Worm (Caenorhabditis elegans): ENCODE results near the gene dnj-20.

DNA sequence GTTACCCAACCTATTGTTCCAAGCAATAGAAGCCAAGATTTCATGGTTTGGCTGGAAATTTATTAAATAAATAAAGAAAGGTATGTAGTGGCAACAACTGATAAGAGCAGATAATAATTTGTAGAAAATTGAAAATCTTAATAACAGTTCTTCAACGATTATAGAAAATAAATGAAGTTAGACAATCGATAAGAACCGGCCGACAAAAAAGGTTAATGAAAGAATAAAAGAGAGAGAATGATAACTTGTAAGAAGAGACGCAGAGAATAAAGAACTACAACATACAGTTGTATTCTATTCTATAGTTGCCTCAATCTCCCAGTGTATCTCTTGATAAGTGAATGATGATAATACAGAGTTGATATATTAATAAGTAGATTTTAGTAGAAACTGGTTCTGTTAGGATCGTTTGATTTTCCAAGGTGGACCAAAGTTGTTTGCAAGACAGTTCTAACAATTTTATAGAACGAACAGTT is 37.2 kb downstream of the dnj-20 start, which contains the start of gene ugt-58:
- TF ChIP-seq nfya-1 (tag; optimal IDR thresholded peaks at IDR 0.05; ENCODE audit: borderline replicate concordance, insufficient read depth): no peak
- TF ChIP-seq zim-3 (tag; optimal IDR thresholded peaks at IDR 0.05): no peak
